Fruit fly (Drosophila melanogaster): ENCODE measurements around the gene CG16863.

- TF ChIP-seq CG8478 (optimal IDR thresholded peaks at IDR 0.05) (no peak), CTCF (optimal IDR thresholded peaks at IDR 0.05) (no peak)
These were observed 14.4 kb downstream of the CG16863 start for dm6 chr2L:13805170-13805569.

Data from S2 (cell line).